Fruit fly (Drosophila melanogaster) whole organism, embryonic: ENCODE measurements around the gene Rad60.

ENCODE experiments used
- B-H2 ChIP-seq: fragments of 200-800 bp; sonication (Bioruptor generic); optimal IDR thresholded peaks from 2 replicates; lab custom pipeline; 2018; ENCODE audit warnings: missing biosample characterization, mild to moderate bottlenecking, missing genetic modification characterization
- Bdp1 ChIP-seq: fragments of 200-800 bp; sonication (Bioruptor generic); optimal IDR thresholded peaks from 3 replicates; lab custom pipeline; 2016; ENCODE audit warnings: missing biosample characterization, missing genetic modification characterization
- CG10543 ChIP-seq: fragments of 200-800 bp; sonication (Bioruptor generic); optimal IDR thresholded peaks from 3 replicates; lab custom pipeline; 2017; ENCODE audit warnings: missing biosample characterization, mild to moderate bottlenecking, missing genetic modification characterization, moderate library complexity
- CG11247 ChIP-seq: fragments of 200-800 bp; sonication (Bioruptor generic); IDR thresholded peaks from 2 replicates; pipeline ENCODE4 v1.3.6; 2022; ENCODE audit warnings: missing biosample characterization, missing genetic modification characterization
- CG11398 ChIP-seq: fragments of 200-800 bp; sonication (Bioruptor generic); optimal IDR thresholded peaks from 2 replicates; lab custom pipeline; 2016; ENCODE audit warnings: missing biosample characterization, missing genetic modification characterization
- CG12744 ChIP-seq: fragments of 200-800 bp; sonication (Bioruptor generic); optimal IDR thresholded peaks from 2 replicates; lab custom pipeline; 2016; ENCODE audit warnings: missing biosample characterization, missing genetic modification characterization
- CG1602 ChIP-seq: fragments of 200-800 bp; sonication (Bioruptor generic); optimal IDR thresholded peaks from 3 replicates; lab custom pipeline; 2016; ENCODE audit warnings: missing biosample characterization, missing genetic modification characterization
- CG17186 ChIP-seq: fragments of 200-800 bp; sonication (Bioruptor generic); optimal IDR thresholded peaks from 3 replicates; lab custom pipeline; 2017; ENCODE audit warnings: missing biosample characterization, missing genetic modification reagents, missing genetic modification characterization
- CG17328 ChIP-seq: fragments of 200-800 bp; sonication (Bioruptor generic); IDR thresholded peaks from 2 replicates; pipeline ENCODE4 v1.3.6; 2022; ENCODE audit warnings: missing biosample characterization, missing genetic modification characterization
- CG17359 ChIP-seq: fragments of 200-800 bp; sonication (Bioruptor generic); optimal IDR thresholded peaks from 3 replicates; lab custom pipeline; 2018; ENCODE audit warnings: missing biosample characterization, mild to moderate bottlenecking, missing genetic modification characterization, moderate library complexity
- CG2116 ChIP-seq: fragments of 200-800 bp; sonication (Bioruptor generic); optimal IDR thresholded peaks from 3 replicates; lab custom pipeline; 2018; ENCODE audit warnings: missing biosample characterization, mild to moderate bottlenecking, missing genetic modification characterization
- CG31388 ChIP-seq: fragments of 200-800 bp; sonication (Bioruptor generic); optimal IDR thresholded peaks from 2 replicates; lab custom pipeline; 2016; ENCODE audit warnings: missing biosample characterization, missing genetic modification characterization
- CG32532 ChIP-seq: fragments of 200-800 bp; sonication (Bioruptor generic); IDR thresholded peaks from 2 replicates; pipeline ENCODE4 v1.3.6; 2022; ENCODE audit warnings: missing biosample characterization, missing genetic modification characterization
- CG33213 ChIP-seq: fragments of 200-800 bp; sonication (Bioruptor generic); optimal IDR thresholded peaks from 3 replicates; lab custom pipeline; 2016; ENCODE audit warnings: missing biosample characterization, missing genetic modification characterization
- CG4730 ChIP-seq: fragments of 200-800 bp; sonication (Bioruptor generic); IDR thresholded peaks from 2 replicates; pipeline ENCODE4 v1.3.6; 2022; ENCODE audit warnings: missing biosample characterization, missing genetic modification characterization
- CG6175 ChIP-seq: fragments of 200-800 bp; sonication (Bioruptor generic); IDR thresholded peaks from 3 replicates; pipeline ENCODE4 v1.3.6; 2022; ENCODE audit warnings: missing biosample characterization, missing genetic modification characterization
- CG6272 ChIP-seq: fragments of 200-800 bp; sonication (Bioruptor generic); IDR thresholded peaks from 2 replicates; pipeline ENCODE4 v1.3.6; 2022; ENCODE audit warnings: missing biosample characterization, missing genetic modification characterization
- CG6791 ChIP-seq: fragments of 200-800 bp; sonication (Bioruptor generic); IDR thresholded peaks from 3 replicates; pipeline ENCODE4 v1.3.6; 2022; ENCODE audit warnings: missing biosample characterization, missing genetic modification characterization; ENCODE audit not compliant: partially characterized antibody
- CG8388 ChIP-seq: fragments of 200-800 bp; sonication (Bioruptor generic); optimal IDR thresholded peaks from 2 replicates; lab custom pipeline; 2019; ENCODE audit warnings: missing biosample characterization, mild to moderate bottlenecking, missing genetic modification characterization, moderate library complexity
- CG9437 ChIP-seq: fragments of 200-800 bp; sonication (Bioruptor generic); optimal IDR thresholded peaks from 2 replicates; lab custom pipeline; 2018; ENCODE audit warnings: missing biosample characterization, mild to moderate bottlenecking, missing genetic modification characterization
- CHES-1-like ChIP-seq: fragments of 200-800 bp; sonication (Bioruptor generic); optimal IDR thresholded peaks from 2 replicates; lab custom pipeline; 2016; ENCODE audit warnings: missing biosample characterization, missing genetic modification characterization
- Dp ChIP-seq: fragments of 200-800 bp; sonication (Bioruptor generic); optimal IDR thresholded peaks from 2 replicates; lab custom pipeline; 2018; ENCODE audit warnings: missing biosample characterization, mild to moderate bottlenecking, missing genetic modification characterization, moderate library complexity
- Elba2 ChIP-seq: fragments of 200-800 bp; sonication (Bioruptor generic); optimal IDR thresholded peaks from 3 replicates; lab custom pipeline; 2016; ENCODE audit warnings: missing biosample characterization, missing genetic modification characterization
- Hand ChIP-seq: fragments of 200-800 bp; sonication (Bioruptor generic); optimal IDR thresholded peaks from 2 replicates; lab custom pipeline; 2017; ENCODE audit warnings: mild to moderate bottlenecking, missing biosample characterization, missing genetic modification reagents, missing genetic modification characterization
- Hsf ChIP-seq: fragments of 200-800 bp; sonication (Bioruptor generic); optimal IDR thresholded peaks from 3 replicates; lab custom pipeline; 2016; ENCODE audit warnings: missing biosample characterization, missing genetic modification characterization
- MESR4 ChIP-seq: fragments of 200-800 bp; sonication (Bioruptor generic); optimal IDR thresholded peaks from 2 replicates; lab custom pipeline; 2018; ENCODE audit warnings: missing biosample characterization, mild to moderate bottlenecking, missing genetic modification characterization, moderate library complexity
- Mad ChIP-seq: fragments of 200-800 bp; sonication (Bioruptor generic); optimal IDR thresholded peaks from 2 replicates; lab custom pipeline; 2016; ENCODE audit warnings: missing biosample characterization, missing genetic modification characterization
- Mrtf ChIP-seq: fragments of 200-800 bp; sonication (Bioruptor generic); IDR thresholded peaks from 3 replicates; pipeline ENCODE4 v1.3.6; 2022; ENCODE audit warnings: missing biosample characterization, missing genetic modification characterization
- Myb ChIP-seq: fragments of 200-800 bp; sonication (Bioruptor generic); optimal IDR thresholded peaks from 2 replicates; lab custom pipeline; 2016; ENCODE audit warnings: missing biosample characterization, missing genetic modification characterization
- Optix ChIP-seq: fragments of 200-800 bp; sonication (Bioruptor generic); IDR thresholded peaks from 3 replicates; pipeline ENCODE4 v1.3.6; 2022; ENCODE audit warnings: missing biosample characterization, missing genetic modification characterization
- Six4 ChIP-seq: fragments of 200-800 bp; sonication (Bioruptor generic); optimal IDR thresholded peaks from 2 replicates; lab custom pipeline; 2016; ENCODE audit warnings: missing biosample characterization, missing genetic modification characterization
- Vsx1 ChIP-seq: fragments of 200-800 bp; sonication (Bioruptor generic); optimal IDR thresholded peaks from 2 replicates; lab custom pipeline; 2017; ENCODE audit warnings: missing biosample characterization, mild to moderate bottlenecking, missing genetic modification characterization, missing genetic modification reagents
- ap ChIP-seq: fragments of 200-800 bp; sonication (Bioruptor generic); IDR thresholded peaks from 2 replicates; pipeline ENCODE4 v1.3.6; 2022; ENCODE audit warnings: missing biosample characterization, missing genetic modification characterization
- az2 ChIP-seq: fragments of 200-800 bp; sonication (Bioruptor generic); optimal IDR thresholded peaks from 3 replicates; lab custom pipeline; 2016; ENCODE audit warnings: missing biosample characterization, missing genetic modification characterization
- da ChIP-seq: fragments of 200-800 bp; sonication (Bioruptor generic); optimal IDR thresholded peaks from 2 replicates; lab custom pipeline; 2016; ENCODE audit warnings: missing biosample characterization, missing genetic modification characterization
- gcm ChIP-seq: fragments of 200-800 bp; sonication (Bioruptor generic); optimal IDR thresholded peaks from 2 replicates; lab custom pipeline; 2019; ENCODE audit warnings: missing biosample characterization, mild to moderate bottlenecking, missing genetic modification characterization, moderate library complexity
- kah ChIP-seq: fragments of 200-800 bp; sonication (Bioruptor generic); optimal IDR thresholded peaks from 2 replicates; lab custom pipeline; 2018; ENCODE audit warnings: missing biosample characterization, mild to moderate bottlenecking, missing genetic modification characterization
- kay ChIP-seq: fragments of 200-800 bp; sonication (Bioruptor generic); optimal IDR thresholded peaks from 2 replicates; lab custom pipeline; 2016; ENCODE audit warnings: missing biosample characterization, missing genetic modification characterization
- lilli ChIP-seq: fragments of 200-800 bp; sonication (Bioruptor generic); optimal IDR thresholded peaks from 3 replicates; lab custom pipeline; 2016; ENCODE audit warnings: missing biosample characterization, missing genetic modification characterization
- maf-S ChIP-seq: fragments of 200-800 bp; sonication (Bioruptor generic); optimal IDR thresholded peaks from 2 replicates; lab custom pipeline; 2016; ENCODE audit warnings: missing biosample characterization, missing genetic modification characterization
- nmo ChIP-seq: fragments of 200-800 bp; sonication (Bioruptor generic); optimal IDR thresholded peaks from 2 replicates; lab custom pipeline; 2018; ENCODE audit warnings: missing biosample characterization, mild to moderate bottlenecking, missing genetic modification characterization, moderate library complexity
- p53 ChIP-seq: fragments of 200-800 bp; sonication (Bioruptor generic); optimal IDR thresholded peaks from 2 replicates; lab custom pipeline; 2016; ENCODE audit warnings: missing biosample characterization, missing genetic modification characterization
- pho ChIP-seq: fragments of 200-800 bp; sonication (Bioruptor generic); optimal IDR thresholded peaks from 2 replicates; lab custom pipeline; 2016; ENCODE audit warnings: missing biosample characterization, missing genetic modification characterization
- pita ChIP-seq: fragments of 200-800 bp; sonication (Bioruptor generic); optimal IDR thresholded peaks from 2 replicates; lab custom pipeline; 2017; ENCODE audit warnings: missing biosample characterization, mild to moderate bottlenecking, missing genetic modification characterization
- seq ChIP-seq: fragments of 200-800 bp; sonication (Bioruptor generic); IDR thresholded peaks from 2 replicates; pipeline ENCODE4 v1.3.6; 2022; ENCODE audit warnings: missing biosample characterization, missing genetic modification characterization
- sim ChIP-seq: fragments of 200-800 bp; sonication (Bioruptor generic); IDR thresholded peaks from 2 replicates; pipeline ENCODE4 v1.3.6; 2022; ENCODE audit warnings: missing biosample characterization, missing genetic modification characterization
- sima ChIP-seq: fragments of 200-800 bp; sonication (Bioruptor generic); optimal IDR thresholded peaks from 2 replicates; lab custom pipeline; 2016; ENCODE audit warnings: missing biosample characterization, missing genetic modification characterization
- stwl ChIP-seq: fragments of 200-800 bp; sonication (Bioruptor generic); optimal IDR thresholded peaks from 3 replicates; lab custom pipeline; 2018; ENCODE audit warnings: missing biosample characterization, mild to moderate bottlenecking, missing genetic modification characterization, moderate library complexity
- tgo ChIP-seq: fragments of 200-800 bp; sonication (Bioruptor generic); IDR thresholded peaks from 3 replicates; pipeline ENCODE4 v1.3.6; 2022; ENCODE audit warnings: missing biosample characterization, missing genetic modification characterization
- tio ChIP-seq: fragments of 200-800 bp; sonication (Bioruptor generic); optimal IDR thresholded peaks from 2 replicates; lab custom pipeline; 2017; ENCODE audit warnings: missing biosample characterization, missing genetic modification characterization, inconsistent platforms
- tna ChIP-seq: fragments of 200-800 bp; sonication (Bioruptor generic); IDR thresholded peaks from 2 replicates; pipeline ENCODE4 v1.3.6; 2022; ENCODE audit warnings: missing biosample characterization, missing genetic modification characterization; ENCODE audit not compliant: partially characterized antibody

Rad60 gene

dm6 chr3R:23257986-23258427, 6.7 kb upstream of the Rad60 start, which contains the start of the genes wda and Pex11c (continued):
- TF ChIP-seq CG6791 (no peak; the same call in 2 of the 3 replicates), kay (peak; percentile 60), CG8388 (GFP tag; lab: Kevin White, UChicago) (peak; percentile 93), az2 (GFP tag; lab: Kevin White, UChicago) (peak; percentile 88), tgo (GFP tag; lab: Robert Waterston, UW) (peak; percentile 96), CG31388 (peak; percentile 28), CG10543 (GFP tag; lab: Kevin White, UChicago) (peak; percentile 51), Mad (GFP tag; lab: Kevin White, UChicago) (peak; percentile 44), CG33213 (GFP tag; lab: Kevin White, UChicago) (no peak), CG17328 (GFP tag; lab: Robert Waterston, UW) (peak; percentile 85), pita (GFP tag; lab: Kevin White, UChicago) (no peak), CG9437 (GFP tag; lab: Kevin White, UChicago) (peak; percentile 79), CHES-1-like (peak; percentile 61), nmo (GFP tag; lab: Kevin White, UChicago) (peak; percentile 87), kah (no peak), sima (GFP tag; lab: Kevin White, UChicago) (no peak), Optix (GFP tag; lab: Robert Waterston, UW) (no peak), tna (peak; percentile 65), ap (GFP tag; lab: Robert Waterston, UW) (peak; percentile 73; the same call in 1 of the 2 replicates), CG11398 (GFP tag; lab: Kevin White, UChicago) (no peak), Myb (GFP tag; lab: Kevin White, UChicago) (no peak), seq (GFP tag; lab: Robert Waterston, UW) (peak; percentile 64), Vsx1 (no peak), tio (GFP tag; lab: Kevin White, UChicago) (peak; percentile 65), Mrtf (GFP tag; lab: Robert Waterston, UW) (no peak; the same call in 2 of the 3 replicates), pho (no peak), Hsf (GFP tag; lab: Kevin White, UChicago) (peak; percentile 24), CG6272 (GFP tag; lab: Robert Waterston, UW) (no peak; the same call in 1 of the 2 replicates), CG11247 (peak; percentile 80), CG12744 (GFP tag; lab: Kevin White, UChicago) (no peak), lilli (GFP tag; lab: Kevin White, UChicago) (peak; percentile 77), sim (no peak), Elba2 (peak; percentile 16), CG17359 (tag; lab: Kevin White, UChicago) (peak; percentile 83), CG17186 (GFP tag; lab: Kevin White, UChicago) (peak; percentile 5), CG32532 (GFP tag; lab: Robert Waterston, UW) (no peak; the same call in 1 of the 2 replicates), stwl (tag; lab: Kevin White, UChicago) (peak; percentile 60), gcm (GFP tag; lab: Kevin White, UChicago) (peak; percentile 93), B-H2 (GFP tag; lab: Kevin White, UChicago) (peak; percentile 64), da (GFP tag; lab: Kevin White, UChicago) (no peak), Hand (GFP tag; lab: Kevin White, UChicago) (peak; percentile 68), Dp (GFP tag; lab: Kevin White, UChicago) (peak; percentile 34), CG6175 (GFP tag; lab: Robert Waterston, UW) (no peak; the same call in 2 of the 3 replicates), Six4 (peak; percentile 56), CG1602 (GFP tag; lab: Kevin White, UChicago) (peak; percentile 86), MESR4 (GFP tag; lab: Kevin White, UChicago) (peak; percentile 48), maf-S (GFP tag; lab: Kevin White, UChicago) (no peak), p53 (GFP tag; lab: Kevin White, UChicago) (no peak), CG2116 (peak; percentile 87), CG4730 (peak; percentile 83; the same call in 1 of the 2 replicates), Bdp1 (GFP tag; lab: Kevin White, UChicago) (peak; percentile 42)
